Fruit fly (Drosophila melanogaster) whole organism, wandering third instar larva: Measurements from ENCODE around the gene Naa20B.

ENCODE experiments used
- Dfd ChIP-seq: fragments of >200 bp; optimal IDR thresholded peaks from 2 replicates; lab custom pipeline; 2017; ENCODE audit warnings: missing biosample characterization, missing genetic modification characterization
- Hr83 ChIP-seq: fragments of 200-300 bp; sonication (Bioruptor generic); optimal IDR thresholded peaks from 2 replicates; lab custom pipeline; 2016; ENCODE audit warnings: missing biosample characterization, mild to moderate bottlenecking, missing genetic modification characterization, moderate library complexity; ENCODE audit not compliant: poor library complexity, severe bottlenecking
- br ChIP-seq: fragments of 200-800 bp; sonication (Bioruptor generic); optimal IDR thresholded peaks from 2 replicates; lab custom pipeline; 2016; ENCODE audit warnings: missing biosample characterization, missing genetic modification characterization
- h ChIP-seq: fragments of 200-800 bp; sonication (Bioruptor generic); optimal IDR thresholded peaks from 3 replicates; lab custom pipeline; 2016; ENCODE audit warnings: missing biosample characterization, mild to moderate bottlenecking, missing genetic modification characterization
- lola ChIP-seq: fragments of >200 bp; optimal IDR thresholded peaks from 2 replicates; lab custom pipeline; 2017; ENCODE audit warnings: missing biosample characterization, missing genetic modification characterization
- psq ChIP-seq: fragments of 200-800 bp; sonication (Bioruptor generic); optimal IDR thresholded peaks from 3 replicates; lab custom pipeline; 2017; ENCODE audit warnings: missing biosample characterization, mild to moderate bottlenecking, missing genetic modification characterization, moderate library complexity
- sv ChIP-seq: fragments of 200-800 bp; sonication (Bioruptor generic); optimal IDR thresholded peaks from 3 replicates; lab custom pipeline; 2016; ENCODE audit warnings: missing biosample characterization, missing genetic modification characterization

DNA sequence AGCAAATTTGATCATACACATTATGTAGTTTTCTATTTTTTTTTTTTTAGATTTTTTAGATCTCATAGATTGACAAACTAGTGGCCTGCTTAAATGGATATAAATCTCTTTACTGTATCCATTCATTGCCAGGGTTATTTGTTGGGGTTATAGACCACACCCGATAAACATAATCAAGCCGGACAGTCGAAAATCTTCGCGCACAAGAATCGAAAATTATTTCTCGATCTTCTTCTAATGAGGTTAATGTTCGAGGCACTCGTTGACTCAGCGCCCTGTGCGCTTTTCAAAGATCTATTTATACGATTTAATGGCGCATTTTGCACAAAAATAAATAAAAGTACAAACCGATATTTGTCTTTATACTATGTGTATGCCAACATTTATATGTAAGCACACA lies 2.4 kb downstream of the Naa20B start, which contains the start of gene CG31730:
- no peak for TF ChIP-seq lola (GFP tag; lab: Kevin White, UChicago)
- no peak for TF ChIP-seq h (GFP tag; lab: Kevin White, UChicago)
- TF ChIP-seq br (GFP tag; lab: Kevin White, UChicago): no peak
- no peak for TF ChIP-seq Hr83 (GFP tag; lab: Kevin White, UChicago)
- no peak for TF ChIP-seq psq (GFP tag; lab: Kevin White, UChicago)
- no peak for TF ChIP-seq sv
- TF ChIP-seq Dfd (GFP tag; lab: Kevin White, UChicago): no peak
